Worm (Caenorhabditis elegans) whole organism, L4 larva: ENCODE data around the gene eral-1.
A peak's percentile ranks its signal among the peaks of the same experiment; 100 is the strongest.

Experiments used
- F10B5.3 ChIP-seq: sonication (generic microtip); optimal IDR thresholded peaks from 2 replicates; lab custom pipeline; 2016; ENCODE audit warnings: mild to moderate bottlenecking, missing genetic modification characterization, missing compliant biosample characterization
- F37D6.2 ChIP-seq: sonication (generic microtip); optimal IDR thresholded peaks from 2 replicates; lab custom pipeline; 2016; ENCODE audit warnings: mild to moderate bottlenecking, missing genetic modification characterization, missing compliant biosample characterization
- F44E2.7 ChIP-seq: fragments of 200-800 bp; sonication (Bioruptor generic); IDR thresholded peaks from 2 replicates; pipeline ENCODE4 v2.1.2; 2022; ENCODE audit warnings: missing genetic modification characterization, missing compliant biosample characterization
- T20F7.1 ChIP-seq: fragments of 200-800 bp; sonication (Bioruptor generic); optimal IDR thresholded peaks from 2 replicates; lab custom pipeline; 2018; ENCODE audit warnings: mild to moderate bottlenecking, missing genetic modification characterization, missing compliant biosample characterization
- T26A8.4 ChIP-seq: fragments of 200-800 bp; sonication (Bioruptor generic); IDR thresholded peaks from 2 replicates; pipeline ENCODE4 v1.3.6; 2022; ENCODE audit warnings: missing genetic modification characterization, missing compliant biosample characterization
- Y105C5A.15 ChIP-seq: fragments of 200-800 bp; sonication (Bioruptor generic); IDR thresholded peaks from 2 replicates; pipeline ENCODE4 v1.3.6; 2022; ENCODE audit warnings: missing genetic modification characterization, missing compliant biosample characterization
- Y48G9A.11 ChIP-seq: fragments of 200-800 bp; sonication (Bioruptor generic); IDR thresholded peaks from 2 replicates; pipeline ENCODE4 v1.3.6; 2022; ENCODE audit warnings: missing genetic modification reagents, missing genetic modification characterization, missing compliant biosample characterization
- Y75B8A.6 ChIP-seq: fragments of 200-800 bp; sonication (Bioruptor generic); IDR thresholded peaks from 2 replicates; pipeline ENCODE4 v1.3.6; 2022; ENCODE audit warnings: missing genetic modification reagents, missing genetic modification characterization, missing compliant biosample characterization
- ZK337.2 ChIP-seq: fragments of 200-800 bp; sonication (Bioruptor generic); IDR thresholded peaks from 2 replicates; pipeline ENCODE4 v1.3.6; 2022; ENCODE audit warnings: missing genetic modification reagents, missing genetic modification characterization, missing compliant biosample characterization
- ZK546.5 ChIP-seq, 2 experiments: sonication (generic microtip); optimal IDR thresholded peaks; 2 replicates each; lab custom pipeline; 2017; ENCODE audit warnings: missing biosample characterization in 2 of 2, missing genetic modification characterization in 2 of 2
- arid-1 ChIP-seq: fragments of 200-800 bp; sonication (Bioruptor generic); conservative IDR thresholded peaks from 2 replicates; pipeline ENCODE4 v1.3.6; 2022; ENCODE audit warnings: missing genetic modification reagents, missing genetic modification characterization, missing compliant biosample characterization
- attf-4 ChIP-seq: sonication (generic microtip); optimal IDR thresholded peaks from 3 replicates; lab custom pipeline; 2017; ENCODE audit warnings: missing biosample characterization, missing genetic modification characterization
- ceh-28 ChIP-seq: fragments of 150-350 bp; optimal IDR thresholded peaks from 2 replicates; lab custom pipeline; 2014; ENCODE audit warnings: missing biosample characterization, missing genetic modification reagents, missing genetic modification characterization
- ceh-82 ChIP-seq: sonication (generic microtip); optimal IDR thresholded peaks from 2 replicates; lab custom pipeline; 2017; ENCODE audit warnings: missing biosample characterization, missing genetic modification characterization
- ces-1 ChIP-seq: fragments of 150-350 bp; sonication (generic microtip); optimal IDR thresholded peaks from 4 replicates; lab custom pipeline; 2014; ENCODE audit warnings: missing biosample characterization, missing genetic modification reagents, missing genetic modification characterization
- cey-2 ChIP-seq: sonication (generic microtip); optimal IDR thresholded peaks from 3 replicates; lab custom pipeline; 2017; ENCODE audit warnings: missing genetic modification characterization, mild to moderate bottlenecking, missing compliant biosample characterization, antibody characterized with exemption, borderline replicate concordance; ENCODE audit not compliant: insufficient read depth
- daf-19 ChIP-seq: fragments of 200-800 bp; sonication (Bioruptor generic); conservative IDR thresholded peaks from 2 replicates; pipeline ENCODE4 v1.3.6; 2022; ENCODE audit warnings: missing genetic modification characterization, missing compliant biosample characterization
- dmd-6 ChIP-seq: fragments of 200-800 bp; sonication (Bioruptor generic); IDR thresholded peaks from 2 replicates; pipeline ENCODE4 v1.3.6; 2022; ENCODE audit warnings: missing genetic modification reagents, missing genetic modification characterization, missing compliant biosample characterization
- dve-1 ChIP-seq: sonication (generic microtip); optimal IDR thresholded peaks from 2 replicates; lab custom pipeline; 2017; ENCODE audit warnings: antibody characterized with exemption, mild to moderate bottlenecking, missing genetic modification characterization, missing compliant biosample characterization; ENCODE audit not compliant: insufficient read depth
- fkh-10 ChIP-seq: fragments of 150-350 bp; optimal IDR thresholded peaks from 2 replicates; lab custom pipeline; 2014; ENCODE audit warnings: missing biosample characterization, missing genetic modification reagents, missing genetic modification characterization
- gei-8 ChIP-seq: fragments of 200-800 bp; sonication (Bioruptor generic); optimal IDR thresholded peaks from 2 replicates; lab custom pipeline; 2018; ENCODE audit warnings: mild to moderate bottlenecking, missing genetic modification characterization, missing compliant biosample characterization
- hlh-11 ChIP-seq: fragments of 200-800 bp; sonication (Bioruptor generic); optimal IDR thresholded peaks from 2 replicates; lab custom pipeline; 2018; ENCODE audit warnings: mild to moderate bottlenecking, missing genetic modification characterization, missing compliant biosample characterization
- hlh-30 ChIP-seq: sonication (generic microtip); optimal IDR thresholded peaks from 2 replicates; lab custom pipeline; 2017; ENCODE audit warnings: antibody characterized with exemption, mild to moderate bottlenecking, missing genetic modification characterization, missing compliant biosample characterization; ENCODE audit not compliant: insufficient read depth
- hmg-1.1 ChIP-seq: fragments of 200-800 bp; sonication (Bioruptor generic); IDR thresholded peaks from 2 replicates; pipeline ENCODE4 v1.3.6; 2022; ENCODE audit warnings: missing genetic modification reagents, missing genetic modification characterization, missing compliant biosample characterization
- lin-1 ChIP-seq: fragments of 200-800 bp; sonication (Bioruptor generic); IDR thresholded peaks from 2 replicates; pipeline ENCODE4 v1.3.6; 2022; ENCODE audit warnings: missing genetic modification reagents, missing genetic modification characterization, missing compliant biosample characterization
- lin-29 ChIP-seq: fragments of 200-800 bp; sonication (Bioruptor generic); IDR thresholded peaks from 2 replicates; pipeline ENCODE4 v1.3.6; 2022; ENCODE audit warnings: missing genetic modification reagents, missing genetic modification characterization, missing compliant biosample characterization
- lin-38 ChIP-seq: fragments of 200-800 bp; sonication (Bioruptor generic); IDR thresholded peaks from 2 replicates; pipeline ENCODE4 v1.3.6; 2022; ENCODE audit warnings: missing genetic modification reagents, missing genetic modification characterization, missing compliant biosample characterization
- lin-39 ChIP-seq: fragments of 150-350 bp; optimal IDR thresholded peaks from 2 replicates; lab custom pipeline; 2014; ENCODE audit warnings: missing biosample characterization, missing genetic modification reagents, missing genetic modification characterization
- mdl-1 ChIP-seq, 2 experiments: fragments of 150-350 bp in 1 of 2; sonication (generic microtip) in 1 of 2; optimal IDR thresholded peaks; 2 replicates each; lab custom pipeline; 2014 to 2017; ENCODE audit warnings: missing biosample characterization in 2 of 2, missing genetic modification characterization in 2 of 2
- mep-1 ChIP-seq: fragments of 150-350 bp; sonication (generic microtip); optimal IDR thresholded peaks from 3 replicates; lab custom pipeline; 2014; ENCODE audit warnings: missing biosample characterization, missing genetic modification characterization
- mes-2 ChIP-seq: sonication (generic microtip); optimal IDR thresholded peaks from 2 replicates; lab custom pipeline; 2016; ENCODE audit warnings: missing genotype, mild to moderate bottlenecking, missing genetic modification characterization, missing compliant biosample characterization; ENCODE audit not compliant: poor library complexity, severe bottlenecking
- mxl-2 ChIP-seq: fragments of 200-800 bp; sonication (Bioruptor generic); conservative IDR thresholded peaks from 2 replicates; pipeline ENCODE4 v1.3.6; 2022; ENCODE audit warnings: missing genetic modification reagents, missing genetic modification characterization, missing compliant biosample characterization
- nhr-10 ChIP-seq: fragments of 150-350 bp; optimal IDR thresholded peaks from 2 replicates; lab custom pipeline; 2014; ENCODE audit warnings: missing biosample characterization, missing genetic modification characterization
- nhr-102 ChIP-seq: sonication (generic microtip); optimal IDR thresholded peaks from 2 replicates; lab custom pipeline; 2016; ENCODE audit warnings: mild to moderate bottlenecking, missing genetic modification characterization, moderate library complexity, missing compliant biosample characterization
- nhr-237 ChIP-seq: sonication (generic microtip); optimal IDR thresholded peaks from 2 replicates; lab custom pipeline; 2017; ENCODE audit warnings: missing biosample characterization, missing genetic modification characterization
- nhr-41 ChIP-seq: fragments of 200-800 bp; sonication (Bioruptor generic); IDR thresholded peaks from 2 replicates; pipeline ENCODE4 v1.3.6; 2022; ENCODE audit warnings: missing genetic modification reagents, missing genetic modification characterization, missing compliant biosample characterization
- nhr-6 ChIP-seq: fragments of 150-350 bp; optimal IDR thresholded peaks from 2 replicates; lab custom pipeline; 2014; ENCODE audit warnings: missing biosample characterization, missing genetic modification characterization
- nhr-77 ChIP-seq: fragments of 150-350 bp; optimal IDR thresholded peaks from 2 replicates; lab custom pipeline; 2014; ENCODE audit warnings: missing biosample characterization, missing genetic modification characterization
- pha-4 ChIP-seq, 2 experiments: fragments of 150-350 bp in 1 of 2; fragments of 200-800 bp in 1 of 2; sonication (Bioruptor generic) in 1 of 2; IDR thresholded peaks in 1 of 2; optimal IDR thresholded peaks in 1 of 2; 2 replicates each; pipeline versions ENCODE4 v1.3.6 to Lab custom; 2014 to 2022; ENCODE audit warnings: missing genetic modification characterization in 2 of 2, missing genetic modification reagents in 2 of 2, missing biosample characterization in 1 of 2, missing compliant biosample characterization in 1 of 2
- php-3 ChIP-seq: fragments of 200-800 bp; sonication (Bioruptor generic); IDR thresholded peaks from 2 replicates; pipeline ENCODE4 v1.3.6; 2022; ENCODE audit warnings: missing genetic modification reagents, missing genetic modification characterization, missing compliant biosample characterization
- rbr-2 ChIP-seq: sonication (generic microtip); optimal IDR thresholded peaks from 2 replicates; lab custom pipeline; 2016; ENCODE audit warnings: missing genotype, missing genetic modification characterization, missing compliant biosample characterization
- saeg-2 ChIP-seq: fragments of 200-800 bp; sonication (Bioruptor generic); IDR thresholded peaks from 2 replicates; pipeline ENCODE4 v1.3.6; 2022; ENCODE audit warnings: missing genetic modification reagents, missing genetic modification characterization, missing compliant biosample characterization
- sdz-12 ChIP-seq: fragments of 200-800 bp; sonication (Bioruptor generic); optimal IDR thresholded peaks from 2 replicates; lab custom pipeline; 2018; ENCODE audit warnings: mild to moderate bottlenecking, missing genetic modification characterization, missing compliant biosample characterization
- skn-1 ChIP-seq: fragments of 150-350 bp; optimal IDR thresholded peaks from 2 replicates; lab custom pipeline; 2014; ENCODE audit warnings: missing biosample characterization, missing genetic modification characterization
- snpc-4 ChIP-seq: fragments of 150-350 bp; optimal IDR thresholded peaks from 2 replicates; lab custom pipeline; 2014; ENCODE audit warnings: missing biosample characterization, missing genetic modification characterization
- spr-3 ChIP-seq: fragments of 200-800 bp; sonication (Bioruptor generic); optimal IDR thresholded peaks from 2 replicates; lab custom pipeline; 2018; ENCODE audit warnings: mild to moderate bottlenecking, missing genetic modification characterization, missing compliant biosample characterization
- tag-97 ChIP-seq: fragments of 200-800 bp; sonication (Bioruptor generic); IDR thresholded peaks from 2 replicates; pipeline ENCODE4 v1.3.6; 2022; ENCODE audit warnings: missing genetic modification characterization, missing compliant biosample characterization
- tra-1 ChIP-seq: fragments of 200-800 bp; sonication (Bioruptor generic); IDR thresholded peaks from 2 replicates; pipeline ENCODE4 v1.3.6; 2022; ENCODE audit warnings: missing genetic modification reagents, missing genetic modification characterization, missing compliant biosample characterization
- zag-1 ChIP-seq: fragments of 150-350 bp; optimal IDR thresholded peaks from 2 replicates; lab custom pipeline; 2014; ENCODE audit warnings: missing biosample characterization, missing genetic modification characterization
- zfp-3 ChIP-seq: fragments of 200-800 bp; sonication (Bioruptor generic); conservative IDR thresholded peaks from 2 replicates; pipeline ENCODE4 v1.3.6; 2022; ENCODE audit warnings: missing genetic modification reagents, missing genetic modification characterization, missing compliant biosample characterization
- zip-2 ChIP-seq: fragments of 150-350 bp; optimal IDR thresholded peaks from 2 replicates; lab custom pipeline; 2014; ENCODE audit warnings: missing biosample characterization, missing genetic modification characterization

The eral-1 gene

ce11 chrII:9621913-9622348, 32.4 kb upstream of the eral-1 start:
- TF ChIP-seq nhr-10 (tag; lab: Kevin White, UChicago) (no peak), zag-1 (no peak), gei-8 (GFP tag; lab: Kevin White, UChicago) (no peak), mxl-2 (GFP tag; lab: Robert Waterston, UW) (no peak), ZK546.5 (tag; optimal IDR thresholded peaks at IDR 0.05; lab: Kevin White, UChicago) (no peak), saeg-2 (GFP tag; lab: Robert Waterston, UW) (no peak), zip-2 (tag; lab: Kevin White, UChicago) (no peak), mes-2 (tag; lab: Kevin White, UChicago) (peak; percentile 12), tag-97 (no peak), spr-3 (no peak), Y48G9A.11 (no peak), nhr-77 (tag; lab: Kevin White, UChicago) (no peak), hmg-1.1 (GFP tag; lab: Robert Waterston, UW) (no peak), lin-38 (GFP tag; lab: Robert Waterston, UW) (no peak), mep-1 (peak; percentile 39), Y75B8A.6 (GFP tag; lab: Robert Waterston, UW) (no peak), pha-4 (GFP tag; IDR thresholded peaks at IDR 0.05; lab: Robert Waterston, UW) (peak; percentile 17; the same call in 1 of the 2 replicates), pha-4 (tag; optimal IDR thresholded peaks at IDR 0.05; lab: Kevin White, UChicago) (peak; percentile 59), Y105C5A.15 (GFP tag; lab: Robert Waterston, UW) (no peak), T20F7.1 (GFP tag; lab: Kevin White, UChicago) (peak; percentile 56), attf-4 (no peak), fkh-10 (GFP tag; lab: Kevin White, UChicago) (no peak), lin-29 (no peak), lin-39 (tag; lab: Kevin White, UChicago) (no peak), ZK337.2 (GFP tag; lab: Robert Waterston, UW) (no peak), cey-2 (no peak), daf-19 (GFP tag; lab: Robert Waterston, UW) (no peak), mdl-1 (tag; optimal IDR thresholded peaks at IDR 0.05; lab: Kevin White, UChicago) (peak in 1 of 2 experiments; percentile 68), ceh-82 (tag; lab: Kevin White, UChicago) (no peak), hlh-30 (peak; percentile 92), tra-1 (GFP tag; lab: Robert Waterston, UW) (peak; percentile 52), F10B5.3 (tag; lab: Kevin White, UChicago) (no peak), nhr-237 (tag; lab: Kevin White, UChicago) (no peak), php-3 (GFP tag; lab: Robert Waterston, UW) (no peak), skn-1 (tag; lab: Kevin White, UChicago) (no peak), nhr-41 (no peak), lin-1 (GFP tag; lab: Robert Waterston, UW) (peak; percentile 28; the same call in 1 of the 2 replicates), dve-1 (peak; percentile 63), nhr-102 (tag; lab: Kevin White, UChicago) (peak; percentile 1), F44E2.7 (no peak), F37D6.2 (tag; lab: Kevin White, UChicago) (no peak), dmd-6 (GFP tag; lab: Robert Waterston, UW) (peak; percentile 76), T26A8.4 (no peak), zfp-3 (GFP tag; lab: Robert Waterston, UW) (no peak), rbr-2 (tag; lab: Kevin White, UChicago) (no peak), nhr-6 (tag; lab: Kevin White, UChicago) (no peak), snpc-4 (tag; lab: Kevin White, UChicago) (no peak), ces-1 (no peak), arid-1 (GFP tag; lab: Robert Waterston, UW) (no peak), ceh-28 (no peak), hlh-11 (tag; lab: Kevin White, UChicago) (peak; percentile 73), sdz-12 (no peak)
